Worm (Caenorhabditis elegans): ENCODE data around the gene Y45F10C.2.

DNA sequence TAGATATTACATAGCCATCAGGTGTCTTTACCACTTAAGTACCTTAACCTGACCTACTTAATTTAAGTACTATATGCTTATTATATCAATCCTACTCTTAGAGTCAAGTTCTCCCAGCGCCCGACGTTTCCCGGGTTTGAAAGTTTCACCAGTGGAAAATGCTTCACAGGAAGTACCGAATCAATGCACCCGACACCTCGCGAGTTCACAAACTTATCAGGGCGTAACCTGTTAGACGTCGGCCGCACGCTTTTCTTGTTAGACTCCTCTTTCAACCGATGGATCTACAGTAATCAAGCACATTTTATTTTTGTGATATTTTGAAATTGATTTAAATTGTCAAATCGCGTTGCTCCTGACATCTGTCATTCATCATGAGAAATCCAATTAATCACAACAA lies 32.8 kb upstream of the Y45F10C.2 start:
- no peak for TF ChIP-seq lin-15B (tag; optimal IDR thresholded peaks at IDR 0.05)
- no peak for TF ChIP-seq sdz-12 (GFP tag; optimal IDR thresholded peaks at IDR 0.05)
- no peak for TF ChIP-seq egl-27 (tag; optimal IDR thresholded peaks at IDR 0.05)
- TF ChIP-seq lin-13 (GFP tag; optimal IDR thresholded peaks at IDR 0.05), result no peak
